Worm (Caenorhabditis elegans) whole organism, L4/young adult: ENCODE results near the gene C28H8.8.

Experiments
- W03F9.2 ChIP-seq: fragments of 150-350 bp; optimal IDR thresholded peaks from 2 replicates; lab custom pipeline; 2014; ENCODE audit warnings: missing biosample characterization, missing genetic modification characterization
- dao-5 ChIP-seq: sonication (generic microtip); optimal IDR thresholded peaks from 2 replicates; lab custom pipeline; 2016; ENCODE audit warnings: missing genotype, missing genetic modification characterization, moderate library complexity, missing compliant biosample characterization
- him-1 ChIP-seq: sonication (generic microtip); optimal IDR thresholded peaks from 2 replicates; lab custom pipeline; 2016; ENCODE audit warnings: missing genotype, missing genetic modification reagents, missing genetic modification characterization, missing compliant biosample characterization

Gene C28H8.8

ce11 chrIII:5888675-5889074 lies at the start of gene C28H8.8:
Gene C28H8.8, minus strand, starts transcription at chrIII:5888775.
- TF ChIP-seq him-1 (no peak), dao-5 (no peak), W03F9.2 (tag; lab: Kevin White, UChicago) (no peak)

- peak; percentile 62 for TF ChIP-seq W03F9.2 (tag; lab: Kevin White, UChicago)
- TF ChIP-seq him-1: no peak
Measured at ce11 chrIII:5938013-5938412, 49.4 kb upstream of the C28H8.8 start.

- TF ChIP-seq him-1: no peak
- TF ChIP-seq W03F9.2 (tag; lab: Kevin White, UChicago): no peak
- no peak for TF ChIP-seq dao-5
Measured at ce11 chrIII:5936992-5937391, 48.4 kb upstream of the C28H8.8 start, which contains the start of gene EGAP1.1. Gene EGAP1.1, minus strand, starts transcription at chrIII:5937220.

- TF ChIP-seq him-1: no peak
- TF ChIP-seq W03F9.2 (tag; lab: Kevin White, UChicago): no peak
- no peak for TF ChIP-seq dao-5
Measured at ce11 chrIII:5934138-5934658, 45.6 kb upstream of the C28H8.8 start.

ce11 chrIII:5932853-5933252 lies 44.3 kb upstream of the C28H8.8 start, which contains the start of gene zmp-1:
Gene zmp-1, minus strand, starts transcription at chrIII:5932953.
- TF ChIP-seq W03F9.2 (tag; lab: Kevin White, UChicago) (no peak), him-1 (no peak), dao-5 (no peak)

- no peak for TF ChIP-seq him-1
- no peak for TF ChIP-seq dao-5
- TF ChIP-seq W03F9.2 (tag; lab: Kevin White, UChicago): no peak
Measured at ce11 chrIII:5931433-5931994, 42.9 kb upstream of the C28H8.8 start, which contains the start of gene EGAP1.5. Gene EGAP1.5, plus strand, starts transcription at chrIII:5931721.

ce11 chrIII:5930659-5931058 lies 42.1 kb upstream of the C28H8.8 start:
- TF ChIP-seq dao-5 (no peak), W03F9.2 (tag; lab: Kevin White, UChicago) (no peak), him-1 (no peak)

- TF ChIP-seq dao-5 (no peak), him-1 (no peak), W03F9.2 (tag; lab: Kevin White, UChicago) (peak; percentile 8)
Measured at ce11 chrIII:5925724-5926123, 37.1 kb upstream of the C28H8.8 start, which contains the start of the genes dnc-2 and bcl-7. Gene dnc-2, minus strand, starts transcription at chrIII:5925756. Gene bcl-7, plus strand, starts transcription at chrIII:5926086.

- TF ChIP-seq him-1 (no peak), W03F9.2 (tag; lab: Kevin White, UChicago) (no peak), dao-5 (no peak)
Measured at ce11 chrIII:5922236-5922635, 33.7 kb upstream of the C28H8.8 start.

ce11 chrIII:5921067-5921678 lies 32.6 kb upstream of the C28H8.8 start:
- TF ChIP-seq W03F9.2 (tag; lab: Kevin White, UChicago) (no peak), him-1 (no peak), dao-5 (no peak)

ce11 chrIII:5919799-5920387 lies 31.3 kb upstream of the C28H8.8 start, which contains the start of the genes tdo-2 and C28H8.2:
Gene tdo-2, minus strand, starts transcription at chrIII:5919955.
Gene C28H8.2, plus strand, starts transcription at chrIII:5920322.
- no peak for TF ChIP-seq dao-5
- TF ChIP-seq him-1: no peak
- TF ChIP-seq W03F9.2 (tag; lab: Kevin White, UChicago): no peak

- no peak for TF ChIP-seq dao-5
- TF ChIP-seq W03F9.2 (tag; lab: Kevin White, UChicago): peak; percentile 9
- TF ChIP-seq him-1: no peak
Measured at ce11 chrIII:5917365-5917958, 28.9 kb upstream of the C28H8.8 start.

- TF ChIP-seq him-1 (no peak), dao-5 (no peak), W03F9.2 (tag; lab: Kevin White, UChicago) (no peak)
Measured at ce11 chrIII:5915926-5916325, 27.4 kb upstream of the C28H8.8 start.

- TF ChIP-seq him-1: no peak
- TF ChIP-seq W03F9.2 (tag; lab: Kevin White, UChicago): no peak
- no peak for TF ChIP-seq dao-5
Measured at ce11 chrIII:5914717-5915116, 26.1 kb upstream of the C28H8.8 start.
